Worm (Caenorhabditis elegans): ENCODE results near the gene pod-2.

ce11 chrII:1103484-1104100, 33.0 kb upstream of the pod-2 start:
- no peak for TF ChIP-seq dao-5 (tag; optimal IDR thresholded peaks at IDR 0.05)
- no peak for TF ChIP-seq W03F9.2 (tag; optimal IDR thresholded peaks at IDR 0.05)
- TF ChIP-seq him-1 (tag; optimal IDR thresholded peaks at IDR 0.05), result no peak

Data from whole organism, L4/young adult.